Worm (Caenorhabditis elegans) whole organism, L2 larva: ENCODE data around the gene K07C11.7.

Source experiments
- C34F6.9 ChIP-seq: fragments of 150-350 bp; optimal IDR thresholded peaks from 2 replicates; lab custom pipeline; 2014; ENCODE audit warnings: missing biosample characterization, missing genetic modification characterization
- F13H6.1 ChIP-seq: sonication (generic microtip); optimal IDR thresholded peaks from 2 replicates; lab custom pipeline; 2016; ENCODE audit warnings: missing genetic modification characterization, missing compliant biosample characterization
- R02D3.7 ChIP-seq: fragments of 150-350 bp; optimal IDR thresholded peaks from 2 replicates; lab custom pipeline; 2014; ENCODE audit warnings: missing biosample characterization, missing genetic modification characterization
- Y55F3AM.14 ChIP-seq: fragments of 200-800 bp; sonication (Bioruptor generic); optimal IDR thresholded peaks from 2 replicates; lab custom pipeline; 2018; ENCODE audit warnings: mild to moderate bottlenecking, missing genetic modification characterization, missing compliant biosample characterization
- ZK546.5 ChIP-seq: sonication (generic microtip); optimal IDR thresholded peaks from 2 replicates; lab custom pipeline; 2017; ENCODE audit warnings: missing biosample characterization, missing genetic modification characterization
- alr-1 ChIP-seq: fragments of 150-350 bp; optimal IDR thresholded peaks from 2 replicates; lab custom pipeline; 2014; ENCODE audit warnings: missing biosample characterization, missing genetic modification characterization
- aly-2 ChIP-seq: fragments of 150-350 bp; optimal IDR thresholded peaks from 2 replicates; lab custom pipeline; 2014; ENCODE audit warnings: missing biosample characterization, missing genetic modification characterization
- ama-1 ChIP-seq: fragments of 150-350 bp; optimal IDR thresholded peaks from 2 replicates; lab custom pipeline; 2018; ENCODE audit warnings: inconsistent platforms
- ceh-82 ChIP-seq: fragments of 150-350 bp; optimal IDR thresholded peaks from 2 replicates; lab custom pipeline; 2014; ENCODE audit warnings: missing biosample characterization, missing genetic modification characterization
- crh-2 ChIP-seq: sonication (generic microtip); optimal IDR thresholded peaks from 2 replicates; lab custom pipeline; 2017; ENCODE audit warnings: missing biosample characterization, missing genetic modification characterization
- dmd-4 ChIP-seq: sonication (generic microtip); optimal IDR thresholded peaks from 2 replicates; lab custom pipeline; 2017; ENCODE audit warnings: missing biosample characterization, missing genetic modification characterization
- egl-27 ChIP-seq: sonication (generic microtip); optimal IDR thresholded peaks from 3 replicates; lab custom pipeline; 2017; ENCODE audit warnings: missing biosample characterization, missing genetic modification reagents, missing genetic modification characterization
- fos-1 ChIP-seq: fragments of 150-350 bp; optimal IDR thresholded peaks from 2 replicates; lab custom pipeline; 2014; ENCODE audit warnings: missing biosample characterization, missing genetic modification characterization
- gmeb-1 ChIP-seq: fragments of 150-350 bp; optimal IDR thresholded peaks from 2 replicates; lab custom pipeline; 2014; ENCODE audit warnings: missing biosample characterization, missing genetic modification characterization
- lin-11 ChIP-seq: fragments of 150-350 bp; sonication (generic microtip); optimal IDR thresholded peaks from 2 replicates; lab custom pipeline; 2014; ENCODE audit warnings: missing biosample characterization, missing genetic modification characterization, inconsistent platforms, mixed read lengths
- lin-39 ChIP-seq: fragments of 150-350 bp; optimal IDR thresholded peaks from 2 replicates; lab custom pipeline; 2014; ENCODE audit warnings: missing biosample characterization, missing genetic modification reagents, missing genetic modification characterization
- lsy-2 ChIP-seq, 2 experiments: fragments of 150-350 bp in 1 of 2; sonication (generic microtip) in 1 of 2; optimal IDR thresholded peaks; 2 replicates each; lab custom pipeline; 2014 to 2017; ENCODE audit warnings: missing biosample characterization in 2 of 2, missing genetic modification characterization in 2 of 2
- mbf-1 ChIP-seq: sonication (generic microtip); optimal IDR thresholded peaks from 2 replicates; lab custom pipeline; 2017; ENCODE audit warnings: missing biosample characterization, missing genetic modification characterization
- mdl-1 ChIP-seq, 2 experiments: fragments of 150-350 bp in 1 of 2; sonication (generic microtip) in 1 of 2; optimal IDR thresholded peaks; 2 replicates each; lab custom pipeline; 2017; ENCODE audit warnings: missing biosample characterization in 2 of 2, missing genetic modification characterization in 2 of 2
- nhr-10 ChIP-seq: sonication (generic microtip); optimal IDR thresholded peaks from 2 replicates; lab custom pipeline; 2017; ENCODE audit warnings: missing biosample characterization, missing genetic modification characterization
- nhr-11 ChIP-seq: fragments of 150-350 bp; optimal IDR thresholded peaks from 2 replicates; lab custom pipeline; 2014; ENCODE audit warnings: missing biosample characterization, missing genetic modification characterization
- nhr-12 ChIP-seq: fragments of 150-350 bp; optimal IDR thresholded peaks from 2 replicates; lab custom pipeline; 2014; ENCODE audit warnings: missing biosample characterization, missing genetic modification characterization
- nhr-129 ChIP-seq: fragments of 150-350 bp; optimal IDR thresholded peaks from 2 replicates; lab custom pipeline; 2014; ENCODE audit warnings: missing biosample characterization, missing genetic modification characterization
- nhr-21 ChIP-seq: fragments of 150-350 bp; optimal IDR thresholded peaks from 2 replicates; lab custom pipeline; 2014; ENCODE audit warnings: missing biosample characterization, missing genetic modification characterization
- nhr-23 ChIP-seq: fragments of 150-350 bp; optimal IDR thresholded peaks from 2 replicates; lab custom pipeline; 2014; ENCODE audit warnings: missing biosample characterization, missing genetic modification reagents, missing genetic modification characterization
- nhr-237 ChIP-seq: fragments of 150-350 bp; optimal IDR thresholded peaks from 2 replicates; lab custom pipeline; 2014; ENCODE audit warnings: missing biosample characterization, missing genetic modification characterization
- nhr-25 ChIP-seq: fragments of 150-350 bp; sonication (generic microtip); optimal IDR thresholded peaks from 3 replicates; lab custom pipeline; 2014; ENCODE audit warnings: missing biosample characterization, missing genetic modification characterization
- nhr-6 ChIP-seq: fragments of 150-350 bp; optimal IDR thresholded peaks from 2 replicates; lab custom pipeline; 2014; ENCODE audit warnings: missing biosample characterization, missing genetic modification characterization
- nhr-77 ChIP-seq: fragments of 150-350 bp; optimal IDR thresholded peaks from 2 replicates; lab custom pipeline; 2014; ENCODE audit warnings: missing biosample characterization, missing genetic modification characterization
- sem-4 ChIP-seq: fragments of 150-350 bp; optimal IDR thresholded peaks from 2 replicates; lab custom pipeline; 2014; ENCODE audit warnings: missing biosample characterization, missing genetic modification reagents, missing genetic modification characterization
- skn-1 ChIP-seq: sonication (generic microtip); optimal IDR thresholded peaks from 2 replicates; lab custom pipeline; 2017; ENCODE audit warnings: missing biosample characterization, missing genetic modification characterization
- sma-3 ChIP-seq: sonication (generic microtip); optimal IDR thresholded peaks from 2 replicates; lab custom pipeline; 2016; ENCODE audit warnings: missing genetic modification reagents, missing genetic modification characterization, missing compliant biosample characterization
- sma-9 ChIP-seq, 2 experiments: fragments of 150-350 bp in 1 of 2; sonication (generic microtip) in 1 of 2; optimal IDR thresholded peaks; 2 replicates each; lab custom pipeline; 2014 to 2016; ENCODE audit warnings: missing genetic modification characterization in 2 of 2, mild to moderate bottlenecking in 1 of 2, missing biosample characterization in 1 of 2, missing compliant biosample characterization in 1 of 2, missing genetic modification reagents in 1 of 2, moderate library complexity in 1 of 2
- unc-39 ChIP-seq: fragments of 150-350 bp; optimal IDR thresholded peaks from 2 replicates; lab custom pipeline; 2014; ENCODE audit warnings: missing biosample characterization, missing genetic modification characterization
- unc-55 ChIP-seq: fragments of 150-350 bp; sonication (generic microtip); optimal IDR thresholded peaks from 3 replicates; lab custom pipeline; 2014; ENCODE audit warnings: missing biosample characterization, missing genetic modification reagents, missing genetic modification characterization
- unc-62 ChIP-seq: fragments of 150-350 bp; optimal IDR thresholded peaks from 2 replicates; lab custom pipeline; 2014; ENCODE audit warnings: missing biosample characterization, missing genetic modification reagents, missing genetic modification characterization
- zag-1 ChIP-seq: fragments of 150-350 bp; optimal IDR thresholded peaks from 2 replicates; lab custom pipeline; 2014; ENCODE audit warnings: missing biosample characterization, missing genetic modification characterization
- ztf-1 ChIP-seq: fragments of 200-800 bp; sonication (Bioruptor generic); conservative IDR thresholded peaks from 2 replicates; pipeline ENCODE4 v1.3.6; 2022; ENCODE audit warnings: missing genetic modification characterization, missing compliant biosample characterization
- ztf-11 ChIP-seq: sonication (generic microtip); optimal IDR thresholded peaks from 2 replicates; lab custom pipeline; 2017; ENCODE audit warnings: missing biosample characterization, missing genetic modification characterization
- ztf-4 ChIP-seq: fragments of 150-350 bp; optimal IDR thresholded peaks from 2 replicates; lab custom pipeline; 2014; ENCODE audit warnings: missing biosample characterization, missing genetic modification characterization

The K07C11.7 gene

DNA sequence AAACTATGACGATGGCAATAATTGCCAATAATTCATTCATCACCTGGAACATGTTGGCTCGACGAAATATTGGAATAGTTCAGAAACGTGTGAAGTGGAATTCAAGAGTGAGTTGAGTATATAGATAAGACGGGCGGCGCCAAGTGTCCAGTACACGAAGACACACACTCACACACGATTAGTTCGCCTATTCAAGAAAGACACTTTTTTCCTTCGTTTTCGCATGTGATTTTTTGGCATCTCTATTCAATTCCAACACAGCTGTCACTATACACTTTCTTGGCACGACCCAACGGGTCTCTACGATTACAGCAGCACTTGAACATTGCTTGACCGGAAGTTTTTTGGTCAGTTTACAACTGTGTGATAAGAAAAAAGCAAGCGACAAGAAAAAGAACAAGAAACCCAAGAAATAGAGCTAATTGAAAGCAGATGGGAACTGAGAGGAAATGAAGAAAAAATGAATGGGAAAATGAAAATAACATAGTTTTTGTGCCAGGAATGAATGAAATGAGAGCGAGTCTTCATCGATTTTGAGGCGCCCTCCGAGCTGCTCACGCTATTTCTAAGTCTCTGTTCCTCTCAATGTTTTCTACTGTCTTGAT, 4.0 kb upstream of the K07C11.7 start, which contains the start of gene K07C11.8:
Gene K07C11.8 (minus strand): TSS at position 224 of the 605 bp plus-strand sequence.
- TF ChIP-seq nhr-10 (tag; lab: Kevin White, UChicago) (no peak), crh-2 (tag; lab: Kevin White, UChicago) (no peak), fos-1 (tag; lab: Kevin White, UChicago) (peak; percentile 11), ZK546.5 (tag; lab: Kevin White, UChicago) (no peak), unc-55 (GFP tag; lab: Kevin White, UChicago) (peak; percentile 39)

- TF ChIP-seq gmeb-1 (peak; percentile 23), F13H6.1 (tag; lab: Kevin White, UChicago) (peak; percentile 13), sma-9 (GFP tag; optimal IDR thresholded peaks at IDR 0.05; lab: Kevin White, UChicago) (peak; percentile 23), sma-9 (tag; optimal IDR thresholded peaks at IDR 0.05; lab: Kevin White, UChicago) (no peak), fos-1 (tag; lab: Kevin White, UChicago) (peak; percentile 71), mbf-1 (tag; lab: Kevin White, UChicago) (no peak), nhr-6 (tag; lab: Kevin White, UChicago) (no peak), lsy-2 (tag; optimal IDR thresholded peaks at IDR 0.05; lab: Kevin White, UChicago) (no peak), crh-2 (tag; lab: Kevin White, UChicago) (peak; percentile 12), nhr-23 (tag; lab: Kevin White, UChicago) (no peak)
- TF ChIP-seq, all 48 proteins: peak for 5
Observed at ce11 chrV:8217118-8217517, 3.4 kb upstream of the K07C11.7 start.

- TF ChIP-seq C34F6.9 (peak; percentile 20), unc-62 (GFP tag; lab: Kevin White, UChicago) (no peak), nhr-23 (tag; lab: Kevin White, UChicago) (no peak), nhr-77 (tag; lab: Kevin White, UChicago) (no peak), ama-1 (peak; percentile 5), egl-27 (tag; lab: Kevin White, UChicago) (no peak), ceh-82 (tag; lab: Kevin White, UChicago) (no peak), nhr-6 (tag; lab: Kevin White, UChicago) (no peak), unc-55 (GFP tag; lab: Kevin White, UChicago) (peak; percentile 68)
Observed at ce11 chrV:8215158-8215557, 1.4 kb upstream of the K07C11.7 start.

DNA sequence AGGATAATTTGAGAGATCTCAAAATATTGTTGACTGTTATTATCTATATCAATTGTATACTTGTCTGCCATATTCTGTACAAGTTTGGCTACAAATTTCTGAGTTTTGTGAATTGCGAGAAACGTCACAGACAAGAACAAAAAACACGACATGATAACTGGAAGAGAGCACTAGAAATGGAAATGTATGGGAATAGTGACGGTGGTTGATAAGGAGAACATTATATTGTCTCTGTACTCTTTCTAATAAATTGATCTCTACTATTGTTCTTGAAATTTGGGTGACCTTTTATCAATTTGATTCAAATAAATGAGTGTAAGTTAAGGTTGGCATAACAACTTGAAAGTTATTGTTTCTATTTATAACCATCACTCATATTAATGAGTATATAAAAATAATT, 952 bp downstream of the K07C11.7 start:
- peak; percentile 8 for TF ChIP-seq gmeb-1
- TF ChIP-seq fos-1 (tag; lab: Kevin White, UChicago): peak; percentile 68
- TF ChIP-seq ztf-1 (GFP tag; lab: Robert Waterston, UW): no peak
- TF ChIP-seq egl-27 (tag; lab: Kevin White, UChicago): no peak
- no peak for TF ChIP-seq nhr-77 (tag; lab: Kevin White, UChicago)
- TF ChIP-seq sma-9 (GFP tag; optimal IDR thresholded peaks at IDR 0.05; lab: Kevin White, UChicago): peak; percentile 25
- TF ChIP-seq sma-9 (tag; optimal IDR thresholded peaks at IDR 0.05; lab: Kevin White, UChicago): no peak

DNA sequence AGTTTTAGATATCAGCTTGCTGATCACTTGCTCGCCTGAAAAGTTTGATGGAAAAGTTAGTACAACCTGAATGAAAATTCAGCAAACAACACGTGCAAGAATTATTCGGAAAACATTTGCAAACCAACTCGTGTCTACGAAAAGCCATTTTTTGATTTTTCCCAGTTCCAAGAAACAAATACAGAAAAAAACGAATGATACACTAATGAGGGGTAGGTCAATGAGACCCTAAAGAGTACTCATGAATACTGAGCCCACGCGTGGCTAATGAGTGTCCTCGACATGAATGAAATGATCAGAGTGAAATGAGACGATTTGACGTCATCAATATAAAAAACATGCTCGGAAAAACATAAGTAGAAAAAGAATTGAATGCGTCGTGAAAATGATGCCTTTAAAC, 1.8 kb downstream of the K07C11.7 start:
- no peak for TF ChIP-seq ceh-82 (tag; lab: Kevin White, UChicago)
- TF ChIP-seq nhr-11: no peak
- TF ChIP-seq mdl-1 (tag; optimal IDR thresholded peaks at IDR 0.05; lab: Kevin White, UChicago): no peak
- TF ChIP-seq lin-39 (tag; lab: Kevin White, UChicago): no peak
- no peak for TF ChIP-seq ztf-1 (GFP tag; lab: Robert Waterston, UW)
- TF ChIP-seq ztf-11: no peak
- no peak for TF ChIP-seq alr-1
- TF ChIP-seq lin-11: no peak
- TF ChIP-seq Y55F3AM.14 (GFP tag; lab: Kevin White, UChicago): no peak
- no peak for TF ChIP-seq skn-1 (tag; lab: Kevin White, UChicago)
- peak; percentile 44 for TF ChIP-seq sma-9 (GFP tag; optimal IDR thresholded peaks at IDR 0.05; lab: Kevin White, UChicago)
- no peak for TF ChIP-seq sma-9 (tag; optimal IDR thresholded peaks at IDR 0.05; lab: Kevin White, UChicago)
- TF ChIP-seq C34F6.9: peak; percentile 21
- TF ChIP-seq gmeb-1: no peak
- no peak for TF ChIP-seq R02D3.7 (tag; lab: Kevin White, UChicago)
- no peak for TF ChIP-seq nhr-237 (tag; lab: Kevin White, UChicago)
- no peak for TF ChIP-seq sma-3 (GFP tag; lab: Kevin White, UChicago)
- TF ChIP-seq nhr-21 (tag; lab: Kevin White, UChicago): peak; percentile 1
- TF ChIP-seq nhr-12 (tag; lab: Kevin White, UChicago): no peak
- peak in 1 of 2 experiments; percentile 28 for TF ChIP-seq lsy-2 (tag; optimal IDR thresholded peaks at IDR 0.05; lab: Kevin White, UChicago)
- no peak for TF ChIP-seq nhr-25
- TF ChIP-seq sem-4 (tag; lab: Kevin White, UChicago): no peak
- no peak for TF ChIP-seq nhr-129 (tag; lab: Kevin White, UChicago)
- no peak for TF ChIP-seq fos-1 (tag; lab: Kevin White, UChicago)
- no peak for TF ChIP-seq nhr-10 (tag; lab: Kevin White, UChicago)
- TF ChIP-seq egl-27 (tag; lab: Kevin White, UChicago): no peak
- TF ChIP-seq aly-2: no peak
- no peak for TF ChIP-seq dmd-4
- no peak for TF ChIP-seq ztf-4
- no peak for TF ChIP-seq nhr-23 (tag; lab: Kevin White, UChicago)
- TF ChIP-seq crh-2 (tag; lab: Kevin White, UChicago): peak; percentile 7
- no peak for TF ChIP-seq unc-39 (tag; lab: Kevin White, UChicago)
- no peak for TF ChIP-seq mbf-1 (tag; lab: Kevin White, UChicago)
- TF ChIP-seq zag-1 (tag; lab: Kevin White, UChicago): no peak
